Fruit fly (Drosophila melanogaster): ENCODE results near the gene CheB38b.

DNA sequence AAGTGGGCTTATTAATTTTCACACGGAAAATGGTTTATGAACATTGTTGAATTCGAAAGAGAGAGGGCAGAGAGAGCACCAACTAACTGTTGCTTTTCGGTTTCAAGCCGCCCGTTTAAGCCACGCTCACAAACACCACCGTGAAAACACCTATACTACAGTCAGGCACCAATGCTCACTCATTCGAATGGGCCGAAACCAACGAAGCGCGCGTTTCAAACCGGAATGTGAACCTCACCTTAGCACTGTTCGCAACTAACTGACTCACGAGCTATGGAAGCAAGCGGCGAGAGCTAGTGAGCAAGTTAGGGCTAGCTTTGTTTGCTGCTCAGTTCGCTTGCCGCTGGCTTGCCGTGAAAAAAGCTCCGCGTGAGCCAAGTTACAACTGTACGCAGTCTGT lies 23.2 kb downstream of the CheB38b start:
- TF ChIP-seq CG12768 (GFP tag; optimal IDR thresholded peaks at IDR 0.05) (peak; percentile 70), cnc (optimal IDR thresholded peaks at IDR 0.05) (no peak), Hr96 (GFP tag; optimal IDR thresholded peaks at IDR 0.05) (peak; percentile 6), ovo (GFP tag; optimal IDR thresholded peaks at IDR 0.05) (peak; percentile 33), Crg-1 (GFP tag; optimal IDR thresholded peaks at IDR 0.05) (no peak), pad (GFP tag; optimal IDR thresholded peaks at IDR 0.05) (peak; percentile 9)
